Worm (Caenorhabditis elegans) whole organism, early embryonic: Measurements from ENCODE around the gene mlc-3.

Experiments used
- F13C5.2 ChIP-seq: sonication (generic microtip); optimal IDR thresholded peaks from 2 replicates; lab custom pipeline; 2017; ENCODE audit warnings: mild to moderate bottlenecking, missing genetic modification characterization, inconsistent platforms, missing compliant biosample characterization
- aly-1 ChIP-seq: sonication (generic microtip); optimal IDR thresholded peaks from 2 replicates; lab custom pipeline; 2016; ENCODE audit warnings: missing genetic modification characterization, missing compliant biosample characterization
- ama-1 ChIP-seq: fragments of 150-350 bp; optimal IDR thresholded peaks from 2 replicates; lab custom pipeline; 2014
- ceh-13 ChIP-seq: fragments of 200-800 bp; sonication (Bioruptor generic); optimal IDR thresholded peaks from 2 replicates; lab custom pipeline; 2018; ENCODE audit warnings: mild to moderate bottlenecking, missing genetic modification characterization, missing compliant biosample characterization
- ceh-36 ChIP-seq: sonication (generic microtip); optimal IDR thresholded peaks from 2 replicates; lab custom pipeline; 2016; ENCODE audit warnings: missing genetic modification characterization, inconsistent platforms, missing compliant biosample characterization
- flt-1 ChIP-seq: fragments of 200-800 bp; sonication (Bioruptor generic); IDR thresholded peaks from 2 replicates; pipeline ENCODE4 v1.3.6; 2022; ENCODE audit warnings: missing genetic modification characterization, missing compliant biosample characterization
- hmg-4 ChIP-seq: fragments of 200-800 bp; sonication (Bioruptor generic); optimal IDR thresholded peaks from 2 replicates; lab custom pipeline; 2018; ENCODE audit warnings: mild to moderate bottlenecking, missing genetic modification characterization, missing compliant biosample characterization
- hnd-1 ChIP-seq: sonication (generic microtip); optimal IDR thresholded peaks from 2 replicates; lab custom pipeline; 2016; ENCODE audit warnings: missing genetic modification characterization, missing compliant biosample characterization
- tbx-11 ChIP-seq: fragments of 200-800 bp; sonication (Bioruptor generic); IDR thresholded peaks from 2 replicates; pipeline ENCODE4 v1.3.6; 2022; ENCODE audit warnings: missing genetic modification characterization, missing compliant biosample characterization

DNA sequence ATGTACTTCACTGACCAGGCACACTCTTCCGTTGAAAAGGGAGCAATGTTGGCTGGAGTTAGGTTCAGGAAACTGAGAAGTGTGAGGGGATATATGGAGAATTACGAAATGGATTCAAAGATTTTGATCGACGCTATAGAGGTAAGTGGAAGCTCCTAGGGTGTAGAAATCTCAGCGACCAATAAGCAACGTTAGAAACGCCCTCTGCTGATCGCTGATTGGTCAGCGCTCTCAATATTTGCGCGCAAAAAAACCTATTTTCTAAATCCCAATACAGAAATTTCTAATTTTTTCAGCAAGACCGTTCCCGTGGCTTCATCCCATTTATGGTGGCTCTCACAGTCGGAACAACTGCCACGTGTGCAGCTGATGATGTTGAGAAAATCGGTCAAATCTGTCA lies 50.9 kb downstream of the mlc-3 start:
- no peak for TF ChIP-seq hmg-4 (GFP tag; lab: Kevin White, UChicago)
- TF ChIP-seq ama-1 (lab: Kevin White, UChicago), result no peak
- TF ChIP-seq aly-1, result no peak
- TF ChIP-seq ceh-13 (GFP tag; lab: Kevin White, UChicago), result no peak
- no peak for TF ChIP-seq flt-1 (GFP tag; lab: Robert Waterston, UW)
- no peak for TF ChIP-seq ceh-36
- no peak for TF ChIP-seq hnd-1 (tag; lab: Kevin White, UChicago)
- no peak for TF ChIP-seq tbx-11 (GFP tag; lab: Robert Waterston, UW)
- TF ChIP-seq F13C5.2 (tag; lab: Kevin White, UChicago), result no peak
